Worm (Caenorhabditis elegans): ENCODE results near the gene C54G7.1.
A peak's percentile ranks its signal among the peaks of the same experiment; 100 is the strongest.

The C54G7.1 gene

ce11 chrX:5591830-5592229, 48.1 kb downstream of the C54G7.1 start:
- TF ChIP-seq egl-27 (tag; optimal IDR thresholded peaks at IDR 0.05) (peak; percentile 2), C34F6.9 (tag; optimal IDR thresholded peaks at IDR 0.05) (peak; percentile 31), nhr-21 (tag; optimal IDR thresholded peaks at IDR 0.05) (no peak), nhr-129 (tag; optimal IDR thresholded peaks at IDR 0.05) (peak; percentile 60), alr-1 (tag; optimal IDR thresholded peaks at IDR 0.05) (no peak), blmp-1 (tag; optimal IDR thresholded peaks at IDR 0.05; ENCODE audit: insufficient read depth) (peak; percentile 42), unc-62 (GFP tag; optimal IDR thresholded peaks at IDR 0.05) (no peak), sem-4 (tag; optimal IDR thresholded peaks at IDR 0.05) (peak; percentile 55), mab-5 (tag; optimal IDR thresholded peaks at IDR 0.05) (peak; percentile 54), ceh-16 (tag; optimal IDR thresholded peaks at IDR 0.05) (peak; percentile 47), ztf-4 (tag; optimal IDR thresholded peaks at IDR 0.05) (no peak), F13H6.1 (tag; optimal IDR thresholded peaks at IDR 0.05) (peak; percentile 68), unc-55 (GFP tag; optimal IDR thresholded peaks at IDR 0.05) (peak; percentile 15), sma-9 (GFP tag; optimal IDR thresholded peaks at IDR 0.05) (peak; percentile 58), sma-9 (tag; optimal IDR thresholded peaks at IDR 0.05) (no peak), lsy-2 (tag; optimal IDR thresholded peaks at IDR 0.05) (peak in 1 of 2 experiments; percentile 31), Y55F3AM.14 (GFP tag; optimal IDR thresholded peaks at IDR 0.05) (no peak), sma-3 (GFP tag; optimal IDR thresholded peaks at IDR 0.05) (no peak), zag-1 (tag; optimal IDR thresholded peaks at IDR 0.05) (peak; percentile 39)

ce11 chrX:5592517-5593183, 48.9 kb downstream of the C54G7.1 start, which contains the start of gene unc-97:
Gene unc-97, plus strand, starts transcription at chrX:5593133.
- TF ChIP-seq nhr-21 (tag; optimal IDR thresholded peaks at IDR 0.05) (no peak), R02D3.7 (tag; optimal IDR thresholded peaks at IDR 0.05) (no peak), nhr-129 (tag; optimal IDR thresholded peaks at IDR 0.05) (peak; percentile 36), egl-27 (tag; optimal IDR thresholded peaks at IDR 0.05) (no peak), lin-39 (tag; optimal IDR thresholded peaks at IDR 0.05) (no peak), unc-55 (GFP tag; optimal IDR thresholded peaks at IDR 0.05) (no peak), lin-11 (tag; optimal IDR thresholded peaks at IDR 0.05) (no peak)

Measured in whole organism, L2 larva.